Worm (Caenorhabditis elegans) whole organism, late embryonic: Measurements from ENCODE around the gene lsy-2.

Source experiments
- K02D7.2 ChIP-seq: sonication (generic microtip); optimal IDR thresholded peaks from 2 replicates; lab custom pipeline; 2017; ENCODE audit warnings: mild to moderate bottlenecking, missing genetic modification characterization, missing compliant biosample characterization
- ceh-9 ChIP-seq: sonication (generic microtip); optimal IDR thresholded peaks from 2 replicates; lab custom pipeline; 2016; ENCODE audit warnings: mild to moderate bottlenecking, missing genetic modification characterization, inconsistent platforms, missing compliant biosample characterization
- elt-2 ChIP-seq: sonication (generic microtip); optimal IDR thresholded peaks from 2 replicates; lab custom pipeline; 2016; ENCODE audit warnings: missing genetic modification reagents, missing genetic modification characterization, missing compliant biosample characterization
- odd-2 ChIP-seq: sonication (generic microtip); optimal IDR thresholded peaks from 2 replicates; lab custom pipeline; 2017; ENCODE audit warnings: antibody characterized with exemption, mild to moderate bottlenecking, missing genetic modification characterization, missing compliant biosample characterization

ce11 chrX:2078822-2079221 is 10.7 kb upstream of the lsy-2 start:
- TF ChIP-seq K02D7.2 (tag; lab: Kevin White, UChicago), result no peak
- no peak for TF ChIP-seq odd-2 (tag; lab: Kevin White, UChicago)
- no peak for TF ChIP-seq ceh-9 (tag; lab: Kevin White, UChicago)
- TF ChIP-seq elt-2 (tag; lab: Kevin White, UChicago), result no peak
